Worm (Caenorhabditis elegans) whole organism, L2 larva: ENCODE results near the gene srh-286.
"Not testable (repeated sequence)": the region's sequence is repeated elsewhere in the genome, so short reads cannot be mapped to it uniquely, and the experiment has no call there.

ENCODE experiments used
- F13H6.1 ChIP-seq: sonication (generic microtip); optimal IDR thresholded peaks from 2 replicates; lab custom pipeline; 2016; ENCODE audit warnings: missing genetic modification characterization, missing compliant biosample characterization
- R02D3.7 ChIP-seq: fragments of 150-350 bp; optimal IDR thresholded peaks from 2 replicates; lab custom pipeline; 2014; ENCODE audit warnings: missing biosample characterization, missing genetic modification characterization
- blmp-1 ChIP-seq: sonication (generic microtip); optimal IDR thresholded peaks from 2 replicates; lab custom pipeline; 2017; ENCODE audit warnings: missing genetic modification characterization, mild to moderate bottlenecking, missing compliant biosample characterization, antibody characterized with exemption, moderate library complexity; ENCODE audit not compliant: insufficient read depth
- lin-13 ChIP-seq: fragments of 150-350 bp; optimal IDR thresholded peaks from 2 replicates; lab custom pipeline; 2014; ENCODE audit warnings: missing biosample characterization, missing genetic modification reagents, missing genetic modification characterization
- mab-5 ChIP-seq: fragments of 150-350 bp; optimal IDR thresholded peaks from 2 replicates; lab custom pipeline; 2014; ENCODE audit warnings: missing biosample characterization, missing genetic modification characterization
- nhr-11 ChIP-seq: fragments of 150-350 bp; optimal IDR thresholded peaks from 2 replicates; lab custom pipeline; 2014; ENCODE audit warnings: missing biosample characterization, missing genetic modification characterization
- nhr-12 ChIP-seq: fragments of 150-350 bp; optimal IDR thresholded peaks from 2 replicates; lab custom pipeline; 2014; ENCODE audit warnings: missing biosample characterization, missing genetic modification characterization
- nhr-129 ChIP-seq: fragments of 150-350 bp; optimal IDR thresholded peaks from 2 replicates; lab custom pipeline; 2014; ENCODE audit warnings: missing biosample characterization, missing genetic modification characterization
- nhr-23 ChIP-seq: fragments of 150-350 bp; optimal IDR thresholded peaks from 2 replicates; lab custom pipeline; 2014; ENCODE audit warnings: missing biosample characterization, missing genetic modification reagents, missing genetic modification characterization
- nhr-237 ChIP-seq: fragments of 150-350 bp; optimal IDR thresholded peaks from 2 replicates; lab custom pipeline; 2014; ENCODE audit warnings: missing biosample characterization, missing genetic modification characterization
- sem-4 ChIP-seq: fragments of 150-350 bp; optimal IDR thresholded peaks from 2 replicates; lab custom pipeline; 2014; ENCODE audit warnings: missing biosample characterization, missing genetic modification reagents, missing genetic modification characterization
- unc-55 ChIP-seq: fragments of 150-350 bp; sonication (generic microtip); optimal IDR thresholded peaks from 3 replicates; lab custom pipeline; 2014; ENCODE audit warnings: missing biosample characterization, missing genetic modification reagents, missing genetic modification characterization
- unc-62 ChIP-seq: fragments of 150-350 bp; optimal IDR thresholded peaks from 2 replicates; lab custom pipeline; 2014; ENCODE audit warnings: missing biosample characterization, missing genetic modification reagents, missing genetic modification characterization
- ztf-11 ChIP-seq: sonication (generic microtip); optimal IDR thresholded peaks from 2 replicates; lab custom pipeline; 2017; ENCODE audit warnings: missing biosample characterization, missing genetic modification characterization

ce11 chrV:17865309-17865708 is 21.3 kb upstream of the srh-286 start, which contains the start of gene Y59A8A.8:
- TF ChIP-seq nhr-11 (tag; lab: Kevin White, UChicago); unc-62; R02D3.7 (tag; lab: Kevin White, UChicago); nhr-237 (tag; lab: Kevin White, UChicago); ztf-11 (tag; lab: Kevin White, UChicago); blmp-1; nhr-23 (tag; lab: Kevin White, UChicago); sem-4 (tag; lab: Kevin White, UChicago); nhr-129; lin-13 (GFP tag; lab: Kevin White, UChicago); F13H6.1 (tag; lab: Kevin White, UChicago); mab-5; nhr-12; unc-55: not testable (repeated sequence)
